Fruit fly (Drosophila melanogaster) whole organism, prepupa: Measurements from ENCODE around the gene opa.

ENCODE experiments used
- Blimp-1 ChIP-seq: fragments of 200-800 bp; sonication (Bioruptor generic); optimal IDR thresholded peaks from 3 replicates; lab custom pipeline; 2017; ENCODE audit warnings: missing biosample characterization, missing genetic modification characterization, mild to moderate bottlenecking, moderate library complexity, missing genetic modification reagents
- CG10631 ChIP-seq: fragments of 200-800 bp; sonication (Bioruptor generic); optimal IDR thresholded peaks from 2 replicates; lab custom pipeline; 2016; ENCODE audit warnings: missing biosample characterization, missing genetic modification characterization
- CG11762 ChIP-seq: fragments of 200-800 bp; sonication (Bioruptor generic); optimal IDR thresholded peaks from 3 replicates; lab custom pipeline; 2016; ENCODE audit warnings: missing biosample characterization, missing genetic modification characterization; ENCODE audit not compliant: insufficient read depth
- CG1621 ChIP-seq: fragments of 200-800 bp; sonication (Bioruptor generic); optimal IDR thresholded peaks from 3 replicates; lab custom pipeline; 2018; ENCODE audit warnings: missing biosample characterization, mild to moderate bottlenecking, missing genetic modification characterization
- CG16779 ChIP-seq: fragments of 200-800 bp; sonication (Bioruptor generic); optimal IDR thresholded peaks from 3 replicates; lab custom pipeline; 2017; ENCODE audit warnings: missing biosample characterization, mild to moderate bottlenecking, missing genetic modification characterization
- CG31627 ChIP-seq: fragments of 200-800 bp; sonication (Bioruptor generic); optimal IDR thresholded peaks from 3 replicates; lab custom pipeline; 2016; ENCODE audit warnings: missing biosample characterization, missing genetic modification characterization
- CG34406 ChIP-seq: fragments of 200-800 bp; sonication (Bioruptor generic); optimal IDR thresholded peaks from 3 replicates; lab custom pipeline; 2016; ENCODE audit warnings: missing biosample characterization, missing genetic modification characterization
- CG3919 ChIP-seq: fragments of 200-800 bp; sonication (Bioruptor generic); optimal IDR thresholded peaks from 3 replicates; lab custom pipeline; 2016; ENCODE audit warnings: missing biosample characterization, missing genetic modification characterization
- CG6163 ChIP-seq: fragments of 200-800 bp; sonication (Bioruptor generic); IDR thresholded peaks from 3 replicates; pipeline ENCODE4 v1.3.6; 2022; ENCODE audit warnings: missing biosample characterization, missing genetic modification characterization
- CG6792 ChIP-seq: fragments of 200-800 bp; sonication (Bioruptor generic); optimal IDR thresholded peaks from 3 replicates; lab custom pipeline; 2016; ENCODE audit warnings: missing biosample characterization, missing genetic modification characterization
- CG6854 ChIP-seq: fragments of 200-800 bp; sonication (Bioruptor generic); optimal IDR thresholded peaks from 2 replicates; lab custom pipeline; 2017; ENCODE audit warnings: missing biosample characterization, mild to moderate bottlenecking, missing genetic modification characterization
- CG7368 ChIP-seq: fragments of 200-800 bp; sonication (Bioruptor generic); optimal IDR thresholded peaks from 3 replicates; lab custom pipeline; 2016; ENCODE audit warnings: missing biosample characterization, missing genetic modification characterization
- CG8119 ChIP-seq: fragments of 200-800 bp; sonication (Bioruptor generic); IDR thresholded peaks from 3 replicates; pipeline ENCODE4 v1.3.6; 2022; ENCODE audit warnings: missing biosample characterization, missing genetic modification characterization
- CG8632 ChIP-seq: fragments of 200-800 bp; sonication (Bioruptor generic); optimal IDR thresholded peaks from 3 replicates; lab custom pipeline; 2016; ENCODE audit warnings: missing biosample characterization, missing genetic modification characterization
- Eip78C ChIP-seq: fragments of 200-800 bp; sonication (Bioruptor generic); peaks from one replicate; lab custom pipeline; 2016; ENCODE audit warnings: missing biosample characterization, missing genetic modification characterization
- Eip93F ChIP-seq: fragments of 200-800 bp; sonication (Bioruptor generic); optimal IDR thresholded peaks from 2 replicates; lab custom pipeline; 2016; ENCODE audit warnings: missing biosample characterization, mild to moderate bottlenecking, missing genetic modification characterization
- Ets96B ChIP-seq: fragments of 200-800 bp; optimal IDR thresholded peaks from 2 replicates; lab custom pipeline; 2019; ENCODE audit warnings: missing biosample characterization, mild to moderate bottlenecking, missing genetic modification characterization, moderate library complexity
- Gug ChIP-seq: fragments of 200-800 bp; sonication (Bioruptor generic); IDR thresholded peaks from 2 replicates; pipeline ENCODE4 v1.3.6; 2022; ENCODE audit warnings: missing biosample characterization, missing genetic modification characterization
- Hr38 ChIP-seq: sonication (Bioruptor generic); optimal IDR thresholded peaks from 2 replicates; lab custom pipeline; 2016; ENCODE audit warnings: missing biosample characterization, missing genetic modification characterization
- Hr39 ChIP-seq: fragments of 200-800 bp; sonication (Bioruptor generic); optimal IDR thresholded peaks from 2 replicates; lab custom pipeline; 2016; ENCODE audit warnings: missing biosample characterization, missing genetic modification characterization
- Hr4 ChIP-seq: fragments of 200-800 bp; sonication (Bioruptor generic); optimal IDR thresholded peaks from 3 replicates; lab custom pipeline; 2016; ENCODE audit warnings: missing biosample characterization, missing genetic modification characterization
- Lpt ChIP-seq: fragments of 200-800 bp; sonication (Bioruptor generic); optimal IDR thresholded peaks from 3 replicates; lab custom pipeline; 2016; ENCODE audit warnings: missing biosample characterization, missing genetic modification characterization
- OdsH ChIP-seq: fragments of 200-800 bp; sonication (Bioruptor generic); optimal IDR thresholded peaks from 3 replicates; lab custom pipeline; 2016; ENCODE audit warnings: missing biosample characterization, missing genetic modification characterization
- Smox ChIP-seq: fragments of 200-800 bp; sonication (Bioruptor generic); optimal IDR thresholded peaks from 3 replicates; lab custom pipeline; 2016; ENCODE audit warnings: missing biosample characterization, missing genetic modification characterization
- Sox14 ChIP-seq: fragments of 200-800 bp; sonication (Bioruptor generic); optimal IDR thresholded peaks from 3 replicates; lab custom pipeline; 2016; ENCODE audit warnings: missing biosample characterization, missing genetic modification characterization
- Sox15 ChIP-seq: fragments of 200-800 bp; sonication (Bioruptor generic); optimal IDR thresholded peaks from 3 replicates; lab custom pipeline; 2016; ENCODE audit warnings: missing biosample characterization, missing genetic modification characterization
- achi ChIP-seq: fragments of 200-800 bp; sonication (Bioruptor generic); optimal IDR thresholded peaks from 3 replicates; lab custom pipeline; 2016; ENCODE audit warnings: missing biosample characterization, missing genetic modification characterization
- acj6 ChIP-seq: fragments of 200-800 bp; sonication (Bioruptor generic); optimal IDR thresholded peaks from 3 replicates; lab custom pipeline; 2016; ENCODE audit warnings: missing biosample characterization, missing genetic modification characterization
- dac ChIP-seq: fragments of 200-800 bp; sonication (Bioruptor generic); optimal IDR thresholded peaks from 2 replicates; lab custom pipeline; 2017; ENCODE audit warnings: missing biosample characterization, mild to moderate bottlenecking, missing genetic modification characterization
- dsx ChIP-seq: fragments of 200-800 bp; optimal IDR thresholded peaks from 3 replicates; lab custom pipeline; 2019; ENCODE audit warnings: missing biosample characterization, mild to moderate bottlenecking, missing genetic modification characterization, moderate library complexity; ENCODE audit not compliant: poor library complexity, severe bottlenecking
- esn ChIP-seq: fragments of 200-800 bp; sonication (Bioruptor generic); optimal IDR thresholded peaks from 2 replicates; lab custom pipeline; 2016; ENCODE audit warnings: missing biosample characterization, mild to moderate bottlenecking, missing genetic modification characterization, moderate library complexity
- fd59A ChIP-seq: fragments of 200-800 bp; sonication (Bioruptor generic); optimal IDR thresholded peaks from 2 replicates; lab custom pipeline; 2017; ENCODE audit warnings: missing biosample characterization, mild to moderate bottlenecking, missing genetic modification characterization, missing genetic modification reagents
- fd85E ChIP-seq: fragments of 200-800 bp; sonication (Bioruptor generic); optimal IDR thresholded peaks from 3 replicates; lab custom pipeline; 2016; ENCODE audit warnings: missing biosample characterization, missing genetic modification characterization
- fkh ChIP-seq: fragments of 200-800 bp; sonication (Bioruptor generic); optimal IDR thresholded peaks from 3 replicates; lab custom pipeline; 2017; ENCODE audit warnings: missing biosample characterization, mild to moderate bottlenecking, missing genetic modification characterization, moderate library complexity
- lz ChIP-seq: fragments of 200-800 bp; sonication (Bioruptor generic); optimal IDR thresholded peaks from 3 replicates; lab custom pipeline; 2016; ENCODE audit warnings: missing biosample characterization, missing genetic modification characterization
- spab ChIP-seq: fragments of 200-800 bp; sonication (Bioruptor generic); optimal IDR thresholded peaks from 2 replicates; lab custom pipeline; 2017; ENCODE audit warnings: missing biosample characterization, mild to moderate bottlenecking, missing genetic modification characterization, missing genetic modification reagents
- ss ChIP-seq, 2 experiments: fragments of 200-800 bp; sonication (Bioruptor generic); optimal IDR thresholded peaks; 2 replicates in 1 of 2; 3 replicates in 1 of 2; lab custom pipeline; 2017 to 2018; ENCODE audit warnings: mild to moderate bottlenecking in 2 of 2, missing biosample characterization in 2 of 2, missing genetic modification characterization in 2 of 2, moderate library complexity in 1 of 2
- svp ChIP-seq: fragments of 200-800 bp; sonication (Bioruptor generic); peaks from one replicate; lab custom pipeline; 2016; ENCODE audit warnings: missing biosample characterization, missing genetic modification characterization
- topi ChIP-seq: fragments of 200-800 bp; sonication (Bioruptor generic); optimal IDR thresholded peaks from 3 replicates; lab custom pipeline; 2016; ENCODE audit warnings: missing biosample characterization, missing genetic modification characterization
- vri ChIP-seq: fragments of 200-800 bp; sonication (Bioruptor generic); optimal IDR thresholded peaks from 3 replicates; lab custom pipeline; 2016; ENCODE audit warnings: missing biosample characterization, mild to moderate bottlenecking, missing genetic modification characterization

opa gene

dm6 chr3R:4809944-4810653 lies 42.5 kb upstream of the opa start (continued):
- TF ChIP-seq CG8632 (GFP tag; lab: Kevin White, UChicago): no peak
- TF ChIP-seq Ets96B: peak; percentile 4
- TF ChIP-seq CG31627 (GFP tag; lab: Kevin White, UChicago): no peak
- no peak for TF ChIP-seq Gug (GFP tag; lab: Robert Waterston, UW)
- no peak for TF ChIP-seq CG10631 (GFP tag; lab: Kevin White, UChicago)
- TF ChIP-seq acj6 (GFP tag; lab: Kevin White, UChicago): no peak
- peak; percentile 77 for TF ChIP-seq CG6163
- peak; percentile 58 for TF ChIP-seq Blimp-1 (GFP tag; lab: Kevin White, UChicago)
- TF ChIP-seq fd85E (GFP tag; lab: Kevin White, UChicago): no peak
- no peak for TF ChIP-seq Hr4 (GFP tag; lab: Kevin White, UChicago)
- TF ChIP-seq dac (GFP tag; lab: Kevin White, UChicago): no peak
- no peak for TF ChIP-seq achi
- TF ChIP-seq CG11762: no peak
- TF ChIP-seq Hr39 (GFP tag; lab: Kevin White, UChicago): no peak
- peak; percentile 84 for TF ChIP-seq Eip93F (GFP tag; lab: Kevin White, UChicago)
- peak; percentile 1 for TF ChIP-seq CG16779 (tag; lab: Kevin White, UChicago)
- TF ChIP-seq lz: peak; percentile 12
- TF ChIP-seq CG7368 (GFP tag; lab: Kevin White, UChicago): peak; percentile 10

DNA sequence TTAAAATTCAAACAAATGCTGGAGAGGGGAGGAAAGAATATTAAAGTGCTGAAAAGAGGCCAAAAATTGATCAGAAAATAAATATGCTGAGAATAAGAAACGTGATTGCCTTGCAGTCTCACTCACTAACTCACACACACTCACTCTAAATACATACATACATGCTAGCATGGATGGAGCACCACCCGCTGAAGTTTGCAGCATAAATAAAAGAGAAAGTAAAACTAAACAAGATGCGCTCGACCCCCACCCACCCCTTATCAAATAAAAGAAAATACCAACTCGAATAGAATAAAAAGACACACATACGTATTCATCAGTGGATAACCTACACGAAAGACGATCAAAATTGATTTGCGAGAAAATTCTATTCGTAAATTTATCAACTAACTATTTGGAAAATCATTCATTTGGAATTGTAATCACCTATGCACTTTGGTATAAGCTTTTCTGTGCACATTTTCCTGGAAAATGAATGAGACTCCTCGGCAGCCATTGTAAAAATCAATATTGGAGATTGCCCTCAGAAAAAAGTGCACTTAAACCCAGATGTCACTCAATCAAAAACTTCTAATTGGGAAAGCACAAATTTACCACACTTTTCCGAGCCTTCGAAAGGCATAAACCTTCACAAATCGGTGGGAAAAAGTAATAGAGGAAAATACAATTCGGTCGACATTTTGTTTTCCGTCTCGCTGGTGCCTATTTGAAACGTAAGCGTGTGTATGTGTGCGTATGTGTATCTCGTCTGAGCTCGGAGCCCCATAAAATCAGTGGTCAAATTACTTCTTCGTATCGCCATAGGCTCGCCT lies 41.3 kb upstream of the opa start, which contains the start of gene Gmppb:
Gene Gmppb (plus strand): TSS at position 321 of the 812 bp plus-strand sequence.
- TF ChIP-seq Eip78C (GFP tag; lab: Kevin White, UChicago) (peak; percentile 70), Hr4 (GFP tag; lab: Kevin White, UChicago) (no peak), CG8119 (0 out of 3 replicates have a peak, but pooled peaks have one; percentile 10), Blimp-1 (GFP tag; lab: Kevin White, UChicago) (peak; percentile 54), CG6854 (GFP tag; lab: Kevin White, UChicago) (peak; percentile 62)

dm6 chr3R:4811936-4812534 lies 40.6 kb upstream of the opa start, which contains the start of the genes Hus1-like and ctrip:
Gene Hus1-like (minus strand): TSS chr3R:4812096.
Gene ctrip (minus strand): TSS chr3R:4812096.
- TF ChIP-seq svp (GFP tag; lab: Kevin White, UChicago): no peak
- TF ChIP-seq CG1621 (tag; lab: Kevin White, UChicago): peak; percentile 14
- peak; percentile 39 for TF ChIP-seq fkh (GFP tag; lab: Kevin White, UChicago)
- peak; percentile 8 for TF ChIP-seq vri (GFP tag; lab: Kevin White, UChicago)
- peak; percentile 46 for TF ChIP-seq dsx (GFP tag; lab: Kevin White, UChicago)
- TF ChIP-seq Eip78C (GFP tag; lab: Kevin White, UChicago): peak; percentile 10
- 0 out of 3 replicates have a peak, but pooled peaks have one; percentile 27 for TF ChIP-seq CG6163
- TF ChIP-seq Hr39 (GFP tag; lab: Kevin White, UChicago): no peak
- no peak for TF ChIP-seq CG11762
- peak; percentile 5 for TF ChIP-seq CG10631 (GFP tag; lab: Kevin White, UChicago)
- TF ChIP-seq spab (GFP tag; lab: Kevin White, UChicago): no peak
- TF ChIP-seq Sox14: peak; percentile 58
- TF ChIP-seq CG6854 (GFP tag; lab: Kevin White, UChicago): no peak
- TF ChIP-seq Lpt (GFP tag; lab: Kevin White, UChicago): no peak
- peak; percentile 21 to 33 for TF ChIP-seq ss (GFP tag; optimal IDR thresholded peaks at IDR 0.05; lab: Kevin White, UChicago)
- peak; percentile 16 for TF ChIP-seq OdsH (GFP tag; lab: Kevin White, UChicago)
- peak; percentile 27 for TF ChIP-seq CG3919 (GFP tag; lab: Kevin White, UChicago)
- no peak for TF ChIP-seq fd59A (GFP tag; lab: Kevin White, UChicago)
- TF ChIP-seq topi (GFP tag; lab: Kevin White, UChicago): no peak
- no peak for TF ChIP-seq CG31627 (GFP tag; lab: Kevin White, UChicago)
- TF ChIP-seq Ets96B: no peak
- no peak for TF ChIP-seq Smox
- TF ChIP-seq CG6792: no peak
- TF ChIP-seq Sox15: no peak
- TF ChIP-seq CG34406 (GFP tag; lab: Kevin White, UChicago): no peak
- no peak for TF ChIP-seq Hr38 (GFP tag; lab: Kevin White, UChicago)
- TF ChIP-seq CG7368 (GFP tag; lab: Kevin White, UChicago): no peak
- no peak for TF ChIP-seq CG8632 (GFP tag; lab: Kevin White, UChicago)
- TF ChIP-seq esn (GFP tag; lab: Kevin White, UChicago): peak; percentile 23
